Worm (Caenorhabditis elegans) whole organism, L4 larva: ENCODE results near the gene vha-11.

Source experiments
- ceh-82 ChIP-seq: sonication (generic microtip); optimal IDR thresholded peaks from 2 replicates; lab custom pipeline; 2017; ENCODE audit warnings: missing biosample characterization, missing genetic modification characterization
- rbr-2 ChIP-seq: sonication (generic microtip); optimal IDR thresholded peaks from 2 replicates; lab custom pipeline; 2016; ENCODE audit warnings: missing genotype, missing genetic modification characterization, missing compliant biosample characterization
- tag-97 ChIP-seq: fragments of 200-800 bp; sonication (Bioruptor generic); IDR thresholded peaks from 2 replicates; pipeline ENCODE4 v1.3.6; 2022; ENCODE audit warnings: missing genetic modification characterization, missing compliant biosample characterization
- unc-62 ChIP-seq, 3 experiments: fragments of 150-350 bp in 1 of 3; sonication (generic microtip); optimal IDR thresholded peaks in 2 of 3; peaks in 1 of 3; 1 replicate in 1 of 3; 2 replicates in 2 of 3; lab custom pipeline; 2014 to 2017; ENCODE audit warnings: missing biosample characterization in 3 of 3, missing genetic modification characterization in 3 of 3, missing genetic modification reagents in 3 of 3, missing genotype in 1 of 3

ce11 chrIV:2306447-2306846 is 7.9 kb downstream of the vha-11 start, which contains the start of gene mksr-2:
- TF ChIP-seq ceh-82 (no peak), unc-62 (GFP tag; optimal IDR thresholded peaks at IDR 0.05 in 1 of 2; lab: Kevin White, UChicago) (no peak), unc-62 (tag; optimal IDR thresholded peaks at IDR 0.05; lab: Kevin White, UChicago) (no peak), tag-97 (GFP tag; lab: Robert Waterston, UW) (no peak), rbr-2 (tag; lab: Kevin White, UChicago) (no peak)
